Fruit fly (Drosophila melanogaster) whole organism, pupa: ENCODE data around the gene Ubr1.
A peak's percentile ranks its signal among the peaks of the same experiment; 100 is the strongest.

Experiments used
- CG10348 ChIP-seq: fragments of 200-800 bp; sonication (Bioruptor generic); IDR thresholded peaks from 2 replicates; pipeline ENCODE4 v1.3.6; 2022; ENCODE audit warnings: missing biosample characterization, missing genetic modification characterization
- CG12605 ChIP-seq: fragments of 200-800 bp; sonication (Bioruptor generic); IDR thresholded peaks from 2 replicates; pipeline ENCODE4 v1.3.6; 2022; ENCODE audit warnings: missing biosample characterization, missing genetic modification characterization
- CG13204 ChIP-seq: fragments of 200-800 bp; sonication (Bioruptor generic); optimal IDR thresholded peaks from 2 replicates; lab custom pipeline; 2018; ENCODE audit warnings: missing biosample characterization, mild to moderate bottlenecking, missing genetic modification characterization, moderate library complexity
- CG14655 ChIP-seq: fragments of 200-800 bp; sonication (Bioruptor generic); optimal IDR thresholded peaks from 3 replicates; lab custom pipeline; 2017; ENCODE audit warnings: mild to moderate bottlenecking, missing biosample characterization, missing genetic modification reagents, missing genetic modification characterization
- CG15710 ChIP-seq: fragments of 200-800 bp; sonication (Bioruptor generic); optimal IDR thresholded peaks from 2 replicates; lab custom pipeline; 2018; ENCODE audit warnings: missing biosample characterization, mild to moderate bottlenecking, missing genetic modification characterization, moderate library complexity
- CG17806 ChIP-seq: fragments of 200-800 bp; sonication (Bioruptor generic); optimal IDR thresholded peaks from 2 replicates; lab custom pipeline; 2018; ENCODE audit warnings: missing biosample characterization, mild to moderate bottlenecking, missing genetic modification characterization, moderate library complexity
- CG32121 ChIP-seq: fragments of 200-800 bp; sonication (Bioruptor generic); IDR thresholded peaks from 2 replicates; pipeline ENCODE4 v1.3.6; 2022; ENCODE audit warnings: missing biosample characterization, missing genetic modification characterization
- CG34367 ChIP-seq: fragments of 200-800 bp; sonication (Bioruptor generic); optimal IDR thresholded peaks from 2 replicates; lab custom pipeline; 2018; ENCODE audit warnings: missing biosample characterization, mild to moderate bottlenecking, missing genetic modification characterization
- CG4496 ChIP-seq: fragments of 200-800 bp; sonication (Bioruptor generic); IDR thresholded peaks from 3 replicates; pipeline ENCODE4 v1.3.6; 2022; ENCODE audit warnings: missing biosample characterization, missing genetic modification characterization
- CG8159 ChIP-seq: fragments of 200-800 bp; sonication (Bioruptor generic); optimal IDR thresholded peaks from 3 replicates; lab custom pipeline; 2018; ENCODE audit warnings: missing biosample characterization, mild to moderate bottlenecking, missing genetic modification characterization, moderate library complexity
- CG8301 ChIP-seq: fragments of 200-800 bp; sonication (Bioruptor generic); optimal IDR thresholded peaks from 2 replicates; lab custom pipeline; 2018; ENCODE audit warnings: missing biosample characterization, mild to moderate bottlenecking, missing genetic modification characterization
- CG9948 ChIP-seq: fragments of 200-800 bp; sonication (Bioruptor generic); optimal IDR thresholded peaks from 2 replicates; lab custom pipeline; 2018; ENCODE audit warnings: missing biosample characterization, mild to moderate bottlenecking, missing genetic modification characterization, moderate library complexity
- D1 ChIP-seq: fragments of 200-800 bp; sonication (Bioruptor generic); optimal IDR thresholded peaks from 2 replicates; lab custom pipeline; 2018; ENCODE audit warnings: missing biosample characterization, mild to moderate bottlenecking, missing genetic modification characterization, moderate library complexity
- EcR ChIP-seq: fragments of 200-800 bp; sonication (Bioruptor generic); optimal IDR thresholded peaks from 3 replicates; lab custom pipeline; 2019; ENCODE audit warnings: missing biosample characterization, missing genetic modification characterization, mild to moderate bottlenecking, moderate library complexity, missing genetic modification reagents
- Ets98B ChIP-seq: fragments of 200-800 bp; sonication (Bioruptor generic); IDR thresholded peaks from 2 replicates; pipeline ENCODE4 v1.3.6; 2022; ENCODE audit warnings: missing biosample characterization, missing genetic modification characterization
- Pif1A ChIP-seq: fragments of 200-800 bp; sonication (Bioruptor generic); optimal IDR thresholded peaks from 3 replicates; lab custom pipeline; 2016; ENCODE audit warnings: missing biosample characterization, missing genetic modification characterization
- Pif1B ChIP-seq: fragments of 200-800 bp; sonication (Bioruptor generic); optimal IDR thresholded peaks from 3 replicates; lab custom pipeline; 2016; ENCODE audit warnings: missing biosample characterization, missing genetic modification characterization
- Snoo ChIP-seq: fragments of 200-800 bp; sonication (Bioruptor generic); optimal IDR thresholded peaks from 3 replicates; lab custom pipeline; 2017; ENCODE audit warnings: missing biosample characterization, mild to moderate bottlenecking, missing genetic modification characterization, inconsistent platforms
- fd96Ca ChIP-seq: fragments of 200-800 bp; sonication (Bioruptor generic); IDR thresholded peaks from 3 replicates; pipeline ENCODE4 v1.3.6; 2022; ENCODE audit warnings: missing biosample characterization, missing genetic modification characterization
- gl ChIP-seq: fragments of 200-800 bp; sonication (Bioruptor generic); optimal IDR thresholded peaks from 2 replicates; lab custom pipeline; 2018; ENCODE audit warnings: missing biosample characterization, mild to moderate bottlenecking, missing genetic modification characterization
- rn ChIP-seq: fragments of 200-800 bp; sonication (Bioruptor generic); IDR thresholded peaks from 2 replicates; pipeline ENCODE4 v1.3.6; 2022; ENCODE audit warnings: missing biosample characterization, missing genetic modification characterization

Ubr1 gene

dm6 chrX:16942735-16943514, 25.6 kb downstream of the Ubr1 start, which contains the start of the genes CG13001 and RhoGAP15B:
CG13001 (minus strand) TSS chrX:16942871.
RhoGAP15B (plus strand) TSS chrX:16943290.
- TF ChIP-seq CG12605 (no peak), gl (peak; percentile 12), CG9948 (no peak)

DNA sequence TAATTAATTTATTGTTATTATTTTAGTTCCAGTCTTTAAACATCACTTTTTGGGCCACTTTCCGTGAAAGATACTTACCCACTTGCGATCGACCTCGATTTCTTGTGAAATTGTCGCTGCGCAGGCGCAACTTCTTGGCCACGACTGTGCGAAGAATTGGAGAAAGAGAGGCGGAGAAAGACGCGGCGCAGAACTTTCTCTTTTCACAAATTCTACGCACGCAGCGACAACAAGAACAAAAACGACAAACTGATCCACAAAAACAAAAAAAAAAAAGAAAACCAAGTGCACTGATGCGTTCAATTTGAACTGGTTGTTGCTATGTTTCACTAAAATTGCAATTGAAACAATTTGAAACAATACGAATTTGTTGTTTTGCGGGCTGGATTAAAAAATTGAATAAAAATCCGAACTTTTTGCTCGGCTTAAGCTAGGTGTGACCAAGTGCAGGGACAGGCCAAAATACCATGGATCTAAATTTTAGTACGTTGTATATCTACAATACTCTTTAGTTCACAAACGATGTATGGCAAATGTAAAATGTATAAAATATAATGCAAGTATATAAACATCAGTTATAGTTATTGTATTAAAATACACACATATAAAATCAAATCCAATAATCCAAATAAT, 27.9 kb downstream of the Ubr1 start, which contains the start of gene wus:
wus (minus strand) TSS at position 448 of the 633 bp plus-strand sequence.
- TF ChIP-seq CG8159 (no peak), CG8301 (tag; lab: Kevin White, UChicago) (peak; percentile 29), Pif1A (GFP tag; lab: Kevin White, UChicago) (no peak), fd96Ca (no peak), CG17806 (tag; lab: Kevin White, UChicago) (no peak), CG15710 (tag; lab: Kevin White, UChicago) (no peak), rn (GFP tag; lab: Robert Waterston, UW) (no peak), CG4496 (GFP tag; lab: Robert Waterston, UW) (peak; percentile 48; the same call in 1 of the 3 replicates), gl (no peak), Snoo (tag; lab: Kevin White, UChicago) (peak; percentile 21), CG10348 (GFP tag; lab: Robert Waterston, UW) (no peak), Ets98B (GFP tag; lab: Robert Waterston, UW) (no peak), D1 (tag; lab: Kevin White, UChicago) (no peak), CG12605 (no peak)

- no peak for TF ChIP-seq CG17806 (tag; lab: Kevin White, UChicago)
- TF ChIP-seq CG8159 = no peak
- no peak for TF ChIP-seq Snoo (tag; lab: Kevin White, UChicago)
- TF ChIP-seq EcR = no peak
- TF ChIP-seq CG9948 = no peak
- TF ChIP-seq Pif1A (GFP tag; lab: Kevin White, UChicago) = no peak
- no peak for TF ChIP-seq D1 (tag; lab: Kevin White, UChicago)
- no peak for TF ChIP-seq fd96Ca
- TF ChIP-seq Pif1B (GFP tag; lab: Kevin White, UChicago) = no peak
These were observed 31.8 kb downstream of the Ubr1 start for dm6 chrX:16936689-16937088.

dm6 chrX:16934430-16934829, 34.0 kb downstream of the Ubr1 start:
- no peak for TF ChIP-seq CG32121 (GFP tag; lab: Robert Waterston, UW)
- TF ChIP-seq CG8159 = no peak
- TF ChIP-seq Pif1A (GFP tag; lab: Kevin White, UChicago) = no peak
- TF ChIP-seq CG9948 = no peak
- no peak for TF ChIP-seq CG4496 (GFP tag; lab: Robert Waterston, UW)
- TF ChIP-seq fd96Ca = no peak
- no peak for TF ChIP-seq Pif1B (GFP tag; lab: Kevin White, UChicago)
- no peak for TF ChIP-seq CG13204 (GFP tag; lab: Kevin White, UChicago)
- TF ChIP-seq Ets98B (GFP tag; lab: Robert Waterston, UW) = no peak
- TF ChIP-seq CG10348 (GFP tag; lab: Robert Waterston, UW) = no peak
- TF ChIP-seq CG12605 = no peak
- TF ChIP-seq CG34367 (tag; lab: Kevin White, UChicago) = no peak
- no peak for TF ChIP-seq CG8301 (tag; lab: Kevin White, UChicago)

dm6 chrX:16932820-16933386, 35.6 kb downstream of the Ubr1 start:
- TF ChIP-seq Pif1B (GFP tag; lab: Kevin White, UChicago) = no peak
- no peak for TF ChIP-seq CG13204 (GFP tag; lab: Kevin White, UChicago)
- peak; percentile 57; the same call in 1 of the 3 replicates for TF ChIP-seq CG4496 (GFP tag; lab: Robert Waterston, UW)
- peak; percentile 16 for TF ChIP-seq Pif1A (GFP tag; lab: Kevin White, UChicago)
- TF ChIP-seq Ets98B (GFP tag; lab: Robert Waterston, UW) = peak; percentile 38
- TF ChIP-seq Snoo (tag; lab: Kevin White, UChicago) = no peak
- TF ChIP-seq gl = no peak
- no peak for TF ChIP-seq CG34367 (tag; lab: Kevin White, UChicago)
- peak; percentile 41 for TF ChIP-seq CG8301 (tag; lab: Kevin White, UChicago)
- TF ChIP-seq CG9948 = peak; percentile 13
- TF ChIP-seq fd96Ca = 0 out of 3 replicates have a peak, but pooled peaks have one; percentile 15
- no peak for TF ChIP-seq D1 (tag; lab: Kevin White, UChicago)
- TF ChIP-seq CG15710 (tag; lab: Kevin White, UChicago) = peak; percentile 14
- TF ChIP-seq CG10348 (GFP tag; lab: Robert Waterston, UW) = no peak
- TF ChIP-seq CG12605 = no peak
- TF ChIP-seq EcR = no peak
- TF ChIP-seq CG17806 (tag; lab: Kevin White, UChicago) = peak; percentile 8
- TF ChIP-seq rn (GFP tag; lab: Robert Waterston, UW) = no peak
- TF ChIP-seq CG32121 (GFP tag; lab: Robert Waterston, UW) = 0 out of 2 replicates have a peak, but pooled peaks have one; percentile 22
- peak; percentile 12 for TF ChIP-seq CG8159
- no peak for TF ChIP-seq CG14655 (GFP tag; lab: Kevin White, UChicago)
